Fruit fly (Drosophila melanogaster) S2 (cell line): ENCODE data around the gene Frmd5.

Experiments
- CG8478 ChIP-seq: fragments of >200 bp; optimal IDR thresholded peaks from 2 replicates; lab custom pipeline; 2018
- CTCF ChIP-seq, 2 experiments: fragments of >200 bp; optimal IDR thresholded peaks; 2 replicates each; lab custom pipeline; 2018

Frmd5 gene

DNA sequence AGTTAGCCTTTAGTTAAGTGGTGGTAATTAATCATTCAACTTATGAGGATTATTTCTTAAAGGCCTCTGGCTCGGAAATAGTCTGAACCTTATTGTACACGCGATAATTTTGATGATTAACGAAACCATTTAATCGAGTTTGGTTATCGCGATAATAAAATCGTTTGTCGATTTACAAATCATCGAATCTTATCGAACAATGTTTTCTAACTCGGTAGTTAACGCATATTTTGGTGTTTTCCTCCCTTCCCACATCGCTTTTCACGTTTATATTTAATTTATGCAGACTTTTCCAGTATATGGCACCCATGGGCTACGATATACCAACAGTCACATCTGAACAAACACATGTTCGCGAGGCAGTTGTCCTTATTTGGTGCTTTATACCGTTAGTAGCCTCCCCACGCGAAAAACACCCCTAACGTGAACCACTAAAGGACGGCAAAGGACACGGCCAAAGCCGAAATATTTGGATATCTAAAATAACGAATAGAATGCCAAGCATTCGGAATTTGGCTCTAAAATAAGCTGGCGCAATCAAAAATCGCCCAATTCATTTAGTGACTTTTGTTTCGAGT lies at the start of gene Frmd5:
TSS of gene Frmd5 (plus strand) at position 414 of the 578 bp plus-strand sequence.
- TF ChIP-seq CTCF (optimal IDR thresholded peaks at IDR 0.05; lab: Kevin White, UChicago) (no peak), CG8478 (no peak)

DNA sequence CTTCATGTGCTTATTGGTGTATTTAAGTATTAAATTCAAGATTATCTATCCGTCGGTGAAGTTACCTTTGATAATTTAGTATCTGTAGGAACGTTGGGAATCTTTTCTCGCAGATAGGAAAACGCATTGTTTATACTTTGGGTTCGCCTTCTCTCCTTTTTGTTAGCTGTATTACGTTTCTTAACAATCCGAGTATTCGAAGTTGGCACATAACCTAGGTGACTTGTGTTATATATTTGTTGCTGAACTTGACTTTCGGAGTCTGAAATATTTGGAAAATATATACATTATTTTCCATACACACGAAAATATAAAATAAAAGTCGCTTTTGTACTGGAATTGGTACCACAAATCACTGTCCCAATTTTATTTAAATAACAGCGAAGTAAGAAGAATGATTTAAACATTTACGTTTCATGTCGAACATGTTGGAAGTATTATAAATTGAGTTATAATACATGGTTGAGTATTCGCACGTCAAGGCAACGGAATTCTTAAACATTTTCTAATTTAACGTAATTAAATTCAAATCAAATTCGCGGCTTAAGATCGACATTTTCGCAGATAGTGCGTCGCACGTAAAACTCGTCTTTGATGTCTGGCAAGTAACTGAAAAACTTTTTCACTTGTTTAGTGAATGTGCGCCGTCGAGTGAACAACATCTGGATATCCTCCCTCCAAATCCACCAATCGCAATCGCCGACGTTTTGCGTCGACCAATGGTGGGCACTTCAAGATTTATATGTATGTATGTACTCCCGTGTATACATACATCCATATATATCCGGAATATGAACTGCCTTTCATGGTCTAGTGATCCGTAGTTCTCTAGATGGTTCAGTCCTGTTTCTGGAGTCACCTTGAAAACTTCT lies 49.2 kb upstream of the Frmd5 start, which contains the start of gene Hand:
TSS of gene Hand (minus strand) at position 588 of the 872 bp plus-strand sequence.
- TF ChIP-seq CG8478 (no peak), CTCF (optimal IDR thresholded peaks at IDR 0.05; lab: Kevin White, UChicago) (no peak)

dm6 chr2L:10298306-10298705 lies 45.9 kb upstream of the Frmd5 start:
- TF ChIP-seq CG8478: no peak
- TF ChIP-seq CTCF (optimal IDR thresholded peaks at IDR 0.05; lab: Kevin White, UChicago): peak; percentile 19 to 40

- TF ChIP-seq CG8478: no peak
Measured at dm6 chr2L:10299077-10299809, 45.0 kb upstream of the Frmd5 start.

- no peak for TF ChIP-seq CG8478
- no peak for TF ChIP-seq CTCF (optimal IDR thresholded peaks at IDR 0.05; lab: Kevin White, UChicago)
Measured at dm6 chr2L:10299810-10300147, 44.5 kb upstream of the Frmd5 start, which contains the start of gene CYLD. Gene CYLD (minus strand): TSS chr2L:10299847.

- TF ChIP-seq CTCF (optimal IDR thresholded peaks at IDR 0.05; lab: Kevin White, UChicago) (no peak), CG8478 (no peak)
Measured at dm6 chr2L:10301918-10302317, 42.3 kb upstream of the Frmd5 start, which contains the start of gene CG13138. Gene CG13138 (minus strand): TSS chr2L:10302018.

DNA sequence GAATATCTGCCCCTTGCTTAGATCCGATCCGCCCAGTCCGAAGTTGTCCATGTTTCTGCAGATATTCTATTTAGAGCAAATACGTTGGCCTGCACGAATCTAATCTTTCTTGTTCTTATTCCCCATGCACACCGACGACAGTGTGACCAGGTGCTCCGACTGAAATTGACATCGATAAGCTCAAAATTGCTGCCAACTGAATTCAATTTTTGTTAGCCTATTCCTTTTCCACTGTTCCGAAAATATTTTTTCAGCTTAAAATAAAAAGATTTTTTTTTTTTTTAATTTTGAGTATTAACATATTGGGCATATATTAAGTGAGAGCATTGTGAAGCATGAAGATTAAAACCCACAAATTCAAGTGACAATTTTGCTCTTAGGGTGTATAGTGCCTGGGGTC lies 40.5 kb upstream of the Frmd5 start, which contains the start of gene nmd:
TSS of gene nmd (minus strand) at position 162 of the 400 bp plus-strand sequence.
- TF ChIP-seq CG8478: no peak
- TF ChIP-seq CTCF (optimal IDR thresholded peaks at IDR 0.05; lab: Kevin White, UChicago): peak in 1 of 2 experiments; percentile 48

dm6 chr2L:10305538-10306147 lies 38.6 kb upstream of the Frmd5 start:
- no peak for TF ChIP-seq CTCF (optimal IDR thresholded peaks at IDR 0.05; lab: Kevin White, UChicago)
- no peak for TF ChIP-seq CG8478

- TF ChIP-seq CG8478: no peak
- TF ChIP-seq CTCF (optimal IDR thresholded peaks at IDR 0.05; lab: Kevin White, UChicago): no peak
Measured at dm6 chr2L:10306518-10307260, 37.6 kb upstream of the Frmd5 start, which contains the start of the genes CG5390 and CG4968. Gene CG5390 (minus strand): TSS chr2L:10306594. Gene CG4968 (plus strand): TSS chr2L:10306922.

- TF ChIP-seq CG8478: no peak
- no peak for TF ChIP-seq CTCF (optimal IDR thresholded peaks at IDR 0.05; lab: Kevin White, UChicago)
Measured at dm6 chr2L:10310614-10311382, 33.4 kb upstream of the Frmd5 start, which contains the start of gene Cdk5alpha. Gene Cdk5alpha (minus strand): TSS chr2L:10310956.

DNA sequence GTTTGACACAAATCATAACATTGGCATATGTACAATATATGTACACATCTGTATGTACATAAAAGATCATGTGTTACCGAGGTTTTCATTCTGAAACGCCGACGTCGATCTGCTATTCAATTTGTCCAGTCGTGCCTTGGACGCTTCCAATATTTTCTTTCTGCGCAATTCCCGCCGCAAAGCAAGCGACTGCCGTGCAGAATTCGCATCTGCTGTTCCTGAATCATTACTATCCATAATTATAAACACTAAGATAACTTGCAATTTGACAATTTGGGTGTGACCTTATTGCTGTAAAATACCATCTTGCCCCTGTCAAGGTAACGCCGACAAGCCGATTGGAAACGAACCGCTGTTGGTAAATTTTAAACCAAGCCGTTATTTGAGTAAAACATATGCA lies 32.4 kb upstream of the Frmd5 start:
- peak in 1 of 2 experiments; percentile 6 for TF ChIP-seq CTCF (optimal IDR thresholded peaks at IDR 0.05; lab: Kevin White, UChicago)
- no peak for TF ChIP-seq CG8478

DNA sequence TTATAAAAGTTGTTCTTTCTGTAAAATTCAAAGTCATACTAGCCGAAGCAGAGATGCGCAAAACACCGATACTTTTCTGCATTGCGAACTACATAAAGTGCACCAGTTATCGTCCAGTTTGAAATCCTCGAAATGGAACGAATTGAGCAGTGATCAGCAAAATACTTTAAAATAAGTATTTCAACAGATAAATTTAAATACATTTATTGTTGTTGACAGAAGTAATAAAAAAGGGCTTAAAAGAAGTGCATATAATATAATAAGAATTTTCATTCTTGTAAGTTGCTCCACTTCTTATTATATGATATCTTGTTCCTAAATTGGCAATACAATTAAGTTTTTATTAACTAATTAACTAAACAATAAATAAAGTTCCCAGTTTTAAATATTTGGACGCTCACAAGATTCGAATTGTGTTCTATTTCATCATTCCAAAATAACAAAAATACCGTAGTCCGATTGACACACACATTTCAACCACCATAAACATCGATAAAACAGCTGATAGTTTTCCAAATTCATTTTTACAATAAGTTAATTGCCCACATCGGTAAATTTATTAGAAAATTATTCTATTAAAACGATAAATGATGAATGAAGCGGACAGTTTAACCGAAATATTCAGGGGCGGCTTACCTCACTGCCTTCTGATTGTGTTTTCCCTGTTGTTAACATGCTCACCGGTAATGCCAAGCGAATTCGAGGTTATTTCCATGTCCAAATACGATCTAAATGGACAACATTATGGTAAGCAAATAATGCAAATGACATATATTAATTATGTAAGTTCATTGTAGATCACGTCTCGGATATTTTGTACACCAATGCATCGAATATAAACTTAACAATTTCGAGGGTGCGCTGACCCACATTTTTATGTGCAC lies 29.7 kb upstream of the Frmd5 start, which contains the start of the genes Usp14 and CG4972:
TSS of gene Usp14 (minus strand) at position 70 of the 884 bp plus-strand sequence.
TSS of gene CG4972 (plus strand) at position 466 of the 884 bp plus-strand sequence.
- TF ChIP-seq CTCF (optimal IDR thresholded peaks at IDR 0.05; lab: Kevin White, UChicago) (no peak), CG8478 (no peak)
